Worm (Caenorhabditis elegans): ENCODE data around the gene lmtr-3.

DNA sequence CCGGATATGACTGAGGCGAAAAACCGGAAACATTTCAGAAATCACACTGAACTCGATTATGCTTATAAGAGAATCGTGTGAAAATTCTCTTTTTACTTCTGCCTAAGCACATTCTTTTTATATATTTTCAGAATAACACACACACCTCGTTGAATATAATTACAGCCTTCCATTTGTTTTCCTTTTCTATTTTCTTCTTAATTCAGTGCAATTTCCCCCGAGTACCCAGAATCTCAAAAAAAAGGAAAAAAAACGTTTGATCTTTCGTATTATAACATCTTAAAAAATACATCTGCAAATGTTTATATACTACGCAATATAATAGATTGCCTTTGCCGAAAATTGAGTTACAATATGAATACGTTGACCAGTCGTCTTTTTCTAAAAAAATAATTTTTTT lies 7.8 kb downstream of the lmtr-3 start:
- no peak for TF ChIP-seq W03F9.2 (tag; optimal IDR thresholded peaks at IDR 0.05)
- no peak for TF ChIP-seq him-1 (tag; optimal IDR thresholded peaks at IDR 0.05)
- no peak for TF ChIP-seq dao-5 (tag; optimal IDR thresholded peaks at IDR 0.05)

Measured in whole organism, L4/young adult.